Worm (Caenorhabditis elegans): ENCODE measurements around the gene ZC190.7.

DNA sequence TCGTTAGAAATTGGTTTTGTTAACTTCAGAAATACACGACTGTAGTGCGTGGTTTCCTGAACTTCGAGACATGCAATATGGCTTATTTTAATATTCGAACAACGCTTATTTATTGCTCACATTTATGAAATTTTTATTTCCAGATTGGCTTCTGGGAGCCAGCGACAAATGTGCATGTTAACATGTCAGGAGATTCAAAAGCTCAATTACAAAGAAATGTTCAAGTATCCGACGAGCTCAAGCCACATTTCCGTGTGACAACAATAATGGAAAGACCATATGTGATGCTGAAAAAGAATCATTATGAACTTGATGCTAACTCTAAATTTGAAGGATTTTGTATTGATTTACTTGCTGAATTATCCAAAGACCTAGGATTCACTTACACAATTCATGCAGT, 31.7 kb upstream of the ZC190.7 start:
- TF ChIP-seq nhr-76 (tag; optimal IDR thresholded peaks at IDR 0.05), result no peak
- TF ChIP-seq nhr-12 (tag; optimal IDR thresholded peaks at IDR 0.05), result no peak
- TF ChIP-seq pha-4 (tag; optimal IDR thresholded peaks at IDR 0.05), result no peak
- no peak for TF ChIP-seq mls-2 (tag; optimal IDR thresholded peaks at IDR 0.05)
- no peak for TF ChIP-seq nhr-2 (tag; optimal IDR thresholded peaks at IDR 0.05)
- TF ChIP-seq hlh-1 (tag; optimal IDR thresholded peaks at IDR 0.05), result no peak
- TF ChIP-seq unc-62 (GFP tag; optimal IDR thresholded peaks at IDR 0.05), result no peak
- no peak for TF ChIP-seq ces-1 (GFP tag; optimal IDR thresholded peaks at IDR 0.05)
- no peak for TF ChIP-seq mep-1 (tag; optimal IDR thresholded peaks at IDR 0.05)

All from whole organism, mixed stage, embryonic.